Fruit fly (Drosophila melanogaster): ENCODE measurements around the gene sfl.

- no peak for TF ChIP-seq psq (optimal IDR thresholded peaks at IDR 0.05)
- no peak for TF ChIP-seq Dll (optimal IDR thresholded peaks at IDR 0.05)
Observed at dm6 chr3L:6589429-6590062, 94.1 kb downstream of the sfl start, which contains the start of gene jv.

All from whole organism.